Worm (Caenorhabditis elegans): Measurements from ENCODE around the gene W07G4.8.

The W07G4.8 gene

DNA sequence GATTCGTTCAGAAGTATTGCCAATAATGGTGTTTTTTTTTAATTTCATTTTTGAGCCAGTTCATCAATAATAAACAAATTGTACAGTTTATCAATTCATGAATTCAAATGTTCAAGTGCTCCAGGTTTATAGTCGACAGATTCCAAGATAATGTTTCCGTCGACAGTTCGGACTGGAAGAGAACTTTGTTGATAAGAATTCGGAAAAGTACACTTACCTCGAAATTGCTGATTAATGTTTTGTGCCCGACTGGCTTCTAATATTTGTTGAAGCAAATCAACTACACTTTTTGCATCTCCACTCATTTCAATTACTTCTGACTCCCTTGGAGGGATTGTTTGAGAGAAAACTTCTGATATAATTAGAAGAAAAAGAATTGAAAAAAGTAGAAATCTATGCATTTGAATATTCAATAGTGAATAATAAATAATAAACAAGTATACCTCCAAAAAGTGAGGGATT is at the start of gene W07G4.8:
TSS of gene W07G4.8 (minus strand) at position 412 of the 462 bp plus-strand sequence.
- TF ChIP-seq unc-62 (GFP tag; optimal IDR thresholded peaks at IDR 0.05) = no peak

DNA sequence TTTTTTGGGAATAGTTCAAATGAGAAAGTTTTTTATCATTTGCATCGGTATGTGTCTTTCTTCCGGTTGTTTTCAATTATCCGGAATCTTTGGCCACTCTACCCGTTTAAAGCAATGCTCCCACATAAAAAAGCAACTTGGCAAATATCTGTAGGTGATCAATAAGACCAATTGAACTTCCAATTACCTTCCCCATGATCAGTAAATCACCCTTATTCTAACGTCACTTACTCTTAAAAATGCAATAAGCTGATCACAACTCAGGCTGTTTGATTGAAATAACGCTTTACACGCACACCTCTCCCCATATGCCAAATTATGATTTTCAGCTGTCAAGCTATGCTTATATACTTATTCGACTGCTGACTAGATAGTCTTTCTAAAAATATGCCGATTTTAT is 46.3 kb upstream of the W07G4.8 start, which contains the start of gene C34B4.5:
TSS of gene C34B4.5 (plus strand) at position 301 of the 400 bp plus-strand sequence.
- TF ChIP-seq unc-62 (GFP tag; optimal IDR thresholded peaks at IDR 0.05) = no peak

DNA sequence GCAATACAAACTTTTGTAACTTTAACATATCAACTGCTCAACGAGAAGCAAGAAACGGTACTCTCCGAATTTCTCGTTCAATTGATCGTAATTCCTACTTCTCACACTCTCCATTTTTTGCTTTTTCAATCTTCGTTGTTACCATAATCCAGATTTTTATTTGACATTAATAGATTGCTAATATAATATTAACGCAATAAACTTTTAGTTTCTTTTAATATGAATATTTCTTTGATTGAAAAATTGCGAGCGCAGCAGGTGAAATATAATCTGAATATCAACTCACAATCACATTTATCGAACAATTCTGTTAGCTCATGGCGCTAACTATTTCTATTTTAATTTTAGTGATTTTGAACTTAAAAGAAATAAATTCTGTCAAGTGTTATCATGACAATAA is 43.0 kb upstream of the W07G4.8 start, which contains the start of gene lurp-4:
TSS of gene lurp-4 (plus strand) at position 301 of the 400 bp plus-strand sequence.
- TF ChIP-seq unc-62 (GFP tag; optimal IDR thresholded peaks at IDR 0.05) = no peak

DNA sequence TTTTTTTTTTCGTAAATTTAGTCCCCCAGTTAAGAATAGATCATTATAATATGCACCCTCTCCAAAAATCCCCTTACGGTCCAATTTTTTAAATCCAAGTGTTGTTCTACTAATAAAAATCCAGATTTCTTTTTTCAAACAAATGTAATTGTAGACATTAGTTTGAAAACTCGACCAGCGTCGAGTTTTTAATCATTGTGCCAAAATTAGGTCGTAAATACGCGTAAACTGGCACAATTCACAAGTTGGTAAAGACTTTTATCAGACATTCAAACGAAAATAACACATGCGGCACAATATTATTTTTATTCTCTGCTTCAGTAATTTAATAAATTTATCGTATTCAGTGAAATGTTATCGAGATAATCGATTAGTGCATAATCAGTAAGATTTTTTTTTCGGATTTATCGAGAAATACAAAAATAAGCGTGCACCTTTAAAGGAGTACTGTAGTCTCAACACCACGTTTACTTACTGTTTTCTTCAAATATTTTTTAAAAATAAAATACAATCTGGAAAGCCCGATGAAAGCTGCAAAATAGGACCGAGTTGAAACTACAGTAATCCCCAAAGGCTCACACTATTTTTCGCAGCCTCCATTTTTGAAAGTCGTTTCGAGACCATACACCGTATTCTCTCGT is 40.9 kb upstream of the W07G4.8 start, which contains the start of gene C34B4.4:
TSS of gene C34B4.4 (plus strand) at position 276 of the 641 bp plus-strand sequence.
- TF ChIP-seq unc-62 (GFP tag; optimal IDR thresholded peaks at IDR 0.05) = no peak

DNA sequence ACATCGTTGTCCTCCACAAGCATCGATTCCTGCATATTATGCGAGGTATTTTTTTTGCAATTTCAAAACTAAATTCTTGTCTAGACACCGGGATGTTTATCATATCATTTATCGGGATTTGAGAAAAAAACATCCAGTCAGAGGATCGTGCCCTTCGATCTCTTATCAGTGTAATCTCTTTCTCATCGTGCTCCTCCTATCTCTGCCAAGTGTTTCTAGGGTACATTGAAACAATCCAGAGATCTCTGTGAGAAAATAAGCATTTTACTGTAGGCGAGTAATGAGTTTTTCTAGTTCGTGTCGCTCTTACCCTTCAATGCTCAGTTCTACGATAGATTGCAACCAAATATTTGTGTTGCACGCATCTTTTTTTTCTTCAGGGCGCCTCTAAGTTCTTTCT is 39.1 kb upstream of the W07G4.8 start:
- TF ChIP-seq unc-62 (GFP tag; optimal IDR thresholded peaks at IDR 0.05) = no peak

DNA sequence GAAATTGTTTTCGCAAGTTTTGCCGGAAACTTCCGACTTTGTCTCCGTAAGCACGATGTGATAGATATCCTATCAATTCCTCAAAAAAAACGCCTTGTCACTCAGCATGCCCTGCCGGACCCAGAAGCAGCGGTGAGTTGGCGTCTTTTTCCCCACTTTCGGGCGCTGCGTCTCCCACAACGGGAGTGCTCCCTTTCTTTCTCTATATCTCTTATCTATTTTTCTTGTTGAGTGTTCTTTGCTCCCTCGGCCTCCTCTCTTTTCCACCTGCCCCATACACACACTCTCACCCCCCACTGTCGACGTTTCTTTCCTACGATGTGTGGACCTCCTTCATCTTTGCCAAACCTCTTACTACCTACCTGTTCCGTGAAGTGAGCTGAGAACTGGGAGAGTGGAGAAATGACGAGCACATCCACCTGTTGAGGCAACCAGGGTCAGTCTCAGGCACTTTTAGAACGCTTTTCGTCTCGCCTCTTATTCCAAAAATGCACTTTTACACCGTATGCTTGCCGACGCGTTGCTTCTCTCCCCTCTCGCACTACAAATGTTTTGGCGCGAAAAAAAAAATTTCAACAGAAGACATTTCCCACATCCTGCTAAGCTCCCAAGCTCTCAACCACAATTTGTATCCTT is 36.7 kb upstream of the W07G4.8 start:
- no peak for TF ChIP-seq unc-62 (GFP tag; optimal IDR thresholded peaks at IDR 0.05)

DNA sequence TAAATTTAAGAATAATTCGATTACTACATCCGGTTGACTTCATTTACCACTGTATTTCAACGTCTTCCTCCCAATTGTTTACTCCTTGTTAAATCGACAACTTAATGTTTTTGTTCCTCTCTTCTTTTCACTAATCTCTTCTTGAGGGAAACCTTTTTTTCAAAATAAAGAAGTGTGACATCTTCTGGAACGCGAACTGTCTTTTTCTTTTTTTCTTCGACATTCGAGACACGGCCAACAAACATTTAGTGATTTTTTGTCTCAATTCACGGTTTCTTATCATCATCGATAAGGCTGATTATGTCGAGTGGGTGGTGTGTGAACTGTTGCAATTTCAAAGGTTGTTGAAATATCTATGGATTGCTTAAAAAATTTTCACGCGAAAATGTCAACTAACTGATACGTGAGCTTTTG is 35.9 kb upstream of the W07G4.8 start:
- no peak for TF ChIP-seq unc-62 (GFP tag; optimal IDR thresholded peaks at IDR 0.05)

DNA sequence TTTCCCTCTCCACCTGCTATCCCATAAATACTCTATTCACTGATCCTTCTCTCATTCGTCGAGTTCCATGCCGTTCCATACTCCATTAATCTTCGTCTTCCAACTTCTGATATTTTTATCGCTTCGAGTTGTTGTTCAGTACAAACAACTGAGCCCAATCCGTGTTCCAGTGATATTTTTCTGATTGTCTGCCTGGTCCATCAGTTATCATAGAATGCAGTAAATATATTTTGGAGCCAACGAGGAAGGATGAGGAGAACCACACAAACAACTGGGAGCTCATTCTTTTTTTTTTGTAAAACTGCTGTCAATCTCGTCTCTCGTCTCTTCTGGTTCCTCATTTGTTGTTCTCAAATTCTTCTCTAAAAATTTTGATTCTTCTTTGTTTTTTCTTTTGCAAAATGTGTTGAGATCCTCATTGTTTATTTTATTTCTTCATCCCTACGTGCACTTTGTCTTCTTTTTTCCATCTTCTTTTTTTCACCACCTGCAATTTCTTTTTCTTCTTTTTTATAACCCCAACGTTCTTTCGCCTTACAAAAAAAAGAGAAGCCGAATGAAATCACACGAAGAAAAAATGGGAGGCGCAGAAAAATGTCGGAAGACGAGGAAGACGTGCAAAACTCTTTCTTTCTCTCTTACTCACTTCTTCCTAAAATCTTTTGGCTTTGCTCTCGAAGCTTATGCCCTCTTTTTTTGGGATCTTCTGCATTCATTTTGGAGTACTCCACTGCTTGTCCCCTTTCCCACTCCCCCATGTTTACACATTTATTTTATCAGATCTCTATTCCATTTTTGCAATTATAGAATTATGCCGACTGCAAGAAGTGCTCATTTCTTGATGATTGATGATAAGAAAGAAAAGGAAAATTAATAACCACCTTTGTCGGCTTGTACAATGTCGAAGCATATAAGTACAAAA is 34.7 kb upstream of the W07G4.8 start:
- no peak for TF ChIP-seq unc-62 (GFP tag; optimal IDR thresholded peaks at IDR 0.05)

DNA sequence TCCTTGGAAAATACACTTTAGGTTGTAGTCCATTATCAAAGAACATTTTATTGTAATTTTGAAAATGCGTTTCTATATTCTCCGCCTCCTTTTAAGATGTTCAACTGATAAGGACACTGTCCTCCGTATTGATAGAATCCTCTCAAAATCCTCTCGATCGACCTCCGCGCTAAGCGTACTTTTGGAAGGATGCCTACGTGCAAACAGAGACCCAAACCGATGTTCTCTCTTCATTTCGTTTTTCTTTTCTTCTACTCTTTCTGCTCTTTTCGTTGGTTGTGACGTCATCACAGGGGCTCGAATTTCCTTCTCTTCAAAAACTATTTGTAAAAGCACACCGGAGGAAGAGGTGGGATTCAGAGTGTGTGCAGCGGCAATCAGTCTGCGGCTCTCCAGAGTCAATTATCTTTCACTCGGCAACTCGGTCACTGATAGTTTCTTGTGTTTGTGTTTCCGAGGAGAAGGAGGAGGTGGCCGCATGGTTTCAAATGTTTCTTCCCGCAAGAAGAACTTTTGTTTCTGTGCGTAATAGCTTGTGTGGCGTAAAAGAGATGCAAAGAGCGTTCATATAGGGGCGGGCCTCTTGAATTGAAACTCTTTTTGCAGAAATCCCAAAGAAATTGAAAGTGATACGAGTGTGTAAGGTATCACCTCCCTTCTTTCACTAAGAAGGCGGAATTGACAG is 33.2 kb upstream of the W07G4.8 start, which contains the start of gene C34B4.2:
TSS of gene C34B4.2 (plus strand) at position 614 of the 685 bp plus-strand sequence.
- TF ChIP-seq unc-62 (GFP tag; optimal IDR thresholded peaks at IDR 0.05) = no peak

DNA sequence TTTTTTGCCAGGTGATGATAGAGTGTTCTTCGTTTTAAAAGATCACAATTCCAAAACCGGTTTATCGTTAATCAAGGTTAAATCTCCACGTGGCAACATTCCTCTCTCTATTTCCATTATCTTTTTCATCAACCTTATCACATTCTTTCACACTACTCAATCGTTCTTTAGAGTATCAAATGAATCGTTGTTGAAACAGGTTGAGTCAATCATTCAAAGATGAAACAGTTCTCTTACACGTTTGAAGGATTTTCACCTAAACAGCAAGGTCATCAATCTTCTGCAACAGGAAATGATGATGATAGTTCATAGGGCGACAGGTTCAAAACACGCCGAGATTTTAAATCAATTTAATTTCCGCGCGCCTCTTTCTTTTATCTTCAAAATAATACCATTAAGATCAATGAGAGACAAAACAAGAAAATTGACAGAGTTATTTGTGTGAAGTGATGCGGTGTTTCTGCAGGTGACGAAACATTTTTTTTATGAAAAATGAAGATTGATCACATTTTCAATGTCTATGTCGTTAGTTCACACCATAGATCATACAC is 31.9 kb upstream of the W07G4.8 start:
- TF ChIP-seq unc-62 (GFP tag; optimal IDR thresholded peaks at IDR 0.05) = no peak

DNA sequence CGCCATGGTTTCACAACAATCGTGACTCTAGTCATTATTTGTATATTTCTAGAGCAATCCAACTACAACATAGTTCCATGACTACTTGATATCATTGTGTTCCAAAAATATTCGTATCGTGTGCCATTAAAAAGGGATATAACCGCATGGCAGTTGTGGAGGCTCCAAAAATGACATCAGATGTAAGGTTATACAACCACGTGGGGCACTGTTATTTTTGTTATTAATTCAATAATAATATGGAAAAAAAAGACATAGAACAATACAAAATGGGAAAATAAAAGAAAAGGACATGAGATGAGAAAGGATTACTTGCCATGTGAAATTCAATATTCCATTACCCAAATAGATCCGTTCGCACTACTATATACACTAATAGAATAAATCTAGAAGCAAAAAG is 26.1 kb upstream of the W07G4.8 start:
- TF ChIP-seq unc-62 (GFP tag; optimal IDR thresholded peaks at IDR 0.05) = no peak

DNA sequence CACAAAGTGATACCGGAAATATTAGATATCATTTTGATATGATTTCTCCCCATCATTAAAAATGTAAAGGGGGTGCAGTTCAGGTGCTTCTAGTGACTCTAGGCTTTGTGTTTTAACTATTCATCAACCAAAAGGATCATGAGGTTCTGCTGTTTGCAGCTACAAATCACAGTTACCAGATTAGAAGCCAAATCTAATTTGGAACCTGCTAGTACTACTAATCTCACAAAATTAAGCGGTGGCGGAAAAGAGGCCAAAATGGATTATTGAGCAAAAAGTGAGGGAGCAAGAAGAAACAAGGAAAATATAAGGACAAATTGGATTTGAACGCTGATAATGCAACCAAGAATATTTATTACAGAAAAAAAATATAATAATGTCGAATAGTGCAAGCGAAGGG is 24.8 kb upstream of the W07G4.8 start:
- TF ChIP-seq unc-62 (GFP tag; optimal IDR thresholded peaks at IDR 0.05) = no peak

DNA sequence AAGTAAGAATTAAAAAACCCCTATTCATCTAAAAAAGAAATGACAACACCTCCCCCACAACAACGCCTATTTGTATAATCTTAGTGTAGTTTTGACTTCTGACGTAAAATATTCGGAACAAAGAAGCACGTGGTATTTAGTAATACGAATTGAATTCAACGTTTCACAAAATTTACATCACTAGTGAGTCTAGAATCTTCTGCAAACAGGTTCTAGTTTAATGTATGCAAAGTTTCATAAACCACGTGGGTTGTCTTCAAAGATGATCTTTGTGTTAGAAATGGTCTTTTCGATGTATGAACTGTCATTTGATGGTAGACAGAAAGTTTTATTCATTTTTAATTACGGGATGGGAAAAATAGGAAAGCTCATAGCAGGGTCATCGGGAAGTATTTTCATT is 23.8 kb upstream of the W07G4.8 start:
- TF ChIP-seq unc-62 (GFP tag; optimal IDR thresholded peaks at IDR 0.05) = no peak

DNA sequence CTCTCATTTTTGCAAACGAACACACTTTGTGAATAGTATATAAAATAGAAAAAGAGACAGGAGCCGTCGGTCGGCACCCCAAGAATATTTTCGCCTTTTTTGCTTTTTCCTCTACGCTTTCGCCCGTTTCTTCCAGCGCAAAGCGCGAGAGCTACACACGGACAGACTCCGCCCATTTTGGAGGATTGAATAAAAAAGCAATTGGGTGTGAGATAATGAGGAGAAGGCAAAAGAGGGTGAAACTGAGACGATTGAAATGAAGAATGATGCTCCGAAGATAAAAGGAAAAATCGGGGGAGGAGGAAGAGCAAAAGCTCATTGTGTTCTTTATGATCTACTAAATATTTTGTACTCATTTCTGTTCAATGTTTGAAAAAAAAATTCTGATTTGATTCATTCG is 21.7 kb upstream of the W07G4.8 start, which contains the start of gene C34B4.3:
TSS of gene C34B4.3 (minus strand) at position 101 of the 400 bp plus-strand sequence.
- no peak for TF ChIP-seq unc-62 (GFP tag; optimal IDR thresholded peaks at IDR 0.05)

DNA sequence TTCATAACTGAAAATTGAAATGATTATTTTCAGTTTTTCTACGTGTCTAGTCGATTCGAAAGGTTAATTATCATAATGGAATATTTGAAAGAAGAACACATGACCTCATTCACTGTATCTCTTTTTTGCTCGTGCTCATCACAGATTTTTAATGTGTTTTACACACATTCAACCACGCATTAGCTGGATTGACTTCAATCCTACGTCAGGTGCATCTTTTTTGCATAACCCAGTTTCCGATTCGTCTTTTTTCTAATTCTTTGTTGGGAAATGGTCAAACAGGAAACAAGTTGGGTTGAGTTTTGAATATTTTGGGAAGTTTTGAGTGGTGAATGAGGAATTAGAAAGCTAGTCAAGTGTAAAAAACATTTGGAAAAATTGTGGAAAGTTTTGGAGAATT is 20.9 kb upstream of the W07G4.8 start:
- TF ChIP-seq unc-62 (GFP tag; optimal IDR thresholded peaks at IDR 0.05) = no peak
